Worm (Caenorhabditis elegans) whole organism, mixed stage, embryonic: ENCODE data around the gene ptr-18.

Experiments used
- M03D4.4 ChIP-seq: sonication (generic microtip); optimal IDR thresholded peaks from 2 replicates; lab custom pipeline; 2017; ENCODE audit warnings: mild to moderate bottlenecking, missing genetic modification characterization, missing compliant biosample characterization
- bed-3 ChIP-seq: fragments of 200-800 bp; sonication (Bioruptor generic); optimal IDR thresholded peaks from 3 replicates; lab custom pipeline; 2018; ENCODE audit warnings: mild to moderate bottlenecking, missing genetic modification characterization, moderate library complexity, missing compliant biosample characterization
- nhr-237 ChIP-seq: fragments of 150-350 bp; optimal IDR thresholded peaks from 2 replicates; lab custom pipeline; 2014; ENCODE audit warnings: missing biosample characterization, missing genetic modification characterization
- ztf-11 ChIP-seq: fragments of 150-350 bp; optimal IDR thresholded peaks from 2 replicates; lab custom pipeline; 2014; ENCODE audit warnings: missing biosample characterization, missing genetic modification characterization

DNA sequence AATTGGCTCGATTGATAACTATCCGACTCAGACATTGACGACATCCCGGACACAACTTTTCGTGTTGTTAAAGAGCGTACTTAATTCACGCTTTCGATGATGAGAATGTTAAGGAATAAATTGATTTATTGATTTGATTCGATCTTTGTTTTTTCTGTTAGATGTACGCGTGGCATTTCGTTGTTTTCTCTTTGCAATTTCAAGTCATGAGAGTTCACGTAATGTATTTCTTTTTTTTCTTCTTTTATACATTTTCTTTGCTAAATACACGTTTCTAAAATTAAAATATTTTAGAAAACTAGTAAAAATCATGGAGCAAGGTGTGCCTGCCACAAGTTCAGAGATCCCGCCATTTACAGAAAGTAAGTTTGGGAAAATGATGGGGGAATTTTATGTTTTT lies 10.7 kb upstream of the ptr-18 start, which contains the start of the genes Y38F1A.1 and Y38F1A.2:
- TF ChIP-seq nhr-237 (tag; lab: Kevin White, UChicago) (no peak), bed-3 (GFP tag; lab: Kevin White, UChicago) (no peak), M03D4.4 (tag; lab: Kevin White, UChicago) (no peak), ztf-11 (tag; lab: Kevin White, UChicago) (no peak)
